Fruit fly (Drosophila melanogaster) whole organism, wandering third instar larva: ENCODE results near the gene Atg5.

Experiments used
- Abd-B ChIP-seq: fragments of >200 bp; optimal IDR thresholded peaks from 2 replicates; lab custom pipeline; 2017; ENCODE audit warnings: missing biosample characterization, missing genetic modification characterization
- CG9705 ChIP-seq: fragments of 200-800 bp; sonication (Bioruptor generic); optimal IDR thresholded peaks from 2 replicates; lab custom pipeline; 2018; ENCODE audit warnings: missing biosample characterization, mild to moderate bottlenecking, missing genetic modification characterization
- Dfd ChIP-seq: fragments of >200 bp; optimal IDR thresholded peaks from 2 replicates; lab custom pipeline; 2017; ENCODE audit warnings: missing biosample characterization, missing genetic modification characterization
- GATAd ChIP-seq: sonication (Bioruptor generic); optimal IDR thresholded peaks from 2 replicates; lab custom pipeline; 2016; ENCODE audit warnings: missing biosample characterization, missing genetic modification characterization
- HLH106 ChIP-seq: fragments of 200-800 bp; optimal IDR thresholded peaks from 3 replicates; lab custom pipeline; 2019; ENCODE audit warnings: missing biosample characterization, mild to moderate bottlenecking, missing genetic modification characterization, moderate library complexity
- Hr83 ChIP-seq: fragments of 200-300 bp; sonication (Bioruptor generic); optimal IDR thresholded peaks from 2 replicates; lab custom pipeline; 2016; ENCODE audit warnings: missing biosample characterization, mild to moderate bottlenecking, missing genetic modification characterization, moderate library complexity; ENCODE audit not compliant: poor library complexity, severe bottlenecking
- Mio ChIP-seq: sonication (Bioruptor generic); optimal IDR thresholded peaks from 2 replicates; lab custom pipeline; 2016; ENCODE audit warnings: missing biosample characterization, missing genetic modification characterization
- Vsx2 ChIP-seq: fragments of 200-300, 225-300 bp; sonication (Bioruptor generic); optimal IDR thresholded peaks from 2 replicates; lab custom pipeline; 2018; ENCODE audit warnings: missing biosample characterization, missing genetic modification characterization; ENCODE audit not compliant: partially characterized antibody
- br ChIP-seq: fragments of 200-800 bp; sonication (Bioruptor generic); optimal IDR thresholded peaks from 2 replicates; lab custom pipeline; 2016; ENCODE audit warnings: missing biosample characterization, missing genetic modification characterization
- jim ChIP-seq: fragments of 175-275, 200-325 bp; sonication (Bioruptor generic); optimal IDR thresholded peaks from 2 replicates; lab custom pipeline; 2016; ENCODE audit warnings: missing biosample characterization, mild to moderate bottlenecking, missing genetic modification characterization
- pan ChIP-seq: fragments of >200 bp; optimal IDR thresholded peaks from 2 replicates; lab custom pipeline; 2017
- usp ChIP-seq: fragments of >200 bp; optimal IDR thresholded peaks from 2 replicates; lab custom pipeline; 2017; ENCODE audit warnings: missing biosample characterization, missing genetic modification characterization
- woc ChIP-seq: sonication (Bioruptor generic); optimal IDR thresholded peaks from 2 replicates; lab custom pipeline; 2016; ENCODE audit warnings: missing biosample characterization, mild to moderate bottlenecking, missing genetic modification characterization

DNA sequence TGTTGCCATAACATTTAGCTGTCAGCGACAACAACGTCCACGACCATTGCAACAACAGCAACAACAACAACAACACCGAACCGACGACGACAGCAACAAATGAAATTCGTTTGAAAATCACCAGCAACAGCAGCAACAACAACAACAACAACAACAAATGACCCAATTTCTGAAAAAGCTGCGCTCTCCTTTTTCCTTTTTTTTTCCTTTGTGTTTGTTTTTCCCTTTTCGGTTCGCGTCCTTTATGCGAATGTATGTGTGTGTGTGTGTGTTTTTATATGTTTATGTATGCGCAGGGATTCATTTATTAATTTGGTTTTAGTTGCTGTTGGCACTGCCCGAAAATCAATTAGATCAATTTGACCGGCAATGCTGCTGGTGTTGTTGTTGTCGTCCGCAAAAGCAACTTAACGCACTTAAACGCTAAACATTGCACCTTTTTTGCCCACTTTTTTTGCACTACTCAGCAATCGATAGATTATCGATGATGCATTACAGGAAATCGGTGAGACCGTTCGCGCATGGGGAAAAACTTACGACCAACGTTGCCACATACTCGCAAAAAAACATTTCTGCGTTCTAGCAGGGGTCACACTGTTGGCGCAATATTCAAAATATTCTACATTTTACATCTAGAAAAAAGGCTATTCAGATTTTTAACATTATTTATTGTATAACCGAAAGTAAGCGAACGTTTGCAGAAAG lies 32.6 kb downstream of the Atg5 start, which contains the start of gene unc-119:
- TF ChIP-seq Hr83 (GFP tag; lab: Kevin White, UChicago), result no peak
- TF ChIP-seq usp, result no peak
- no peak for TF ChIP-seq jim (GFP tag; lab: Kevin White, UChicago)
- no peak for TF ChIP-seq Dfd (GFP tag; lab: Kevin White, UChicago)
- TF ChIP-seq GATAd, result no peak
- no peak for TF ChIP-seq woc (GFP tag; lab: Kevin White, UChicago)
- no peak for TF ChIP-seq pan (lab: Kevin White, UChicago)
- no peak for TF ChIP-seq Mio (GFP tag; lab: Kevin White, UChicago)
- TF ChIP-seq CG9705 (GFP tag; lab: Kevin White, UChicago), result no peak
- no peak for TF ChIP-seq br
- TF ChIP-seq Vsx2, result no peak
- no peak for TF ChIP-seq Abd-B (GFP tag; lab: Kevin White, UChicago)
- TF ChIP-seq HLH106, result no peak
